Worm (Caenorhabditis elegans) whole organism, young adult: ENCODE results near the gene F47E1.2.

Experiments used
- C06A6.2 ChIP-seq: fragments of 200-800 bp; sonication (Bioruptor generic); conservative IDR thresholded peaks from 2 replicates; pipeline ENCODE4 v1.3.6; 2022; ENCODE audit warnings: missing genetic modification characterization, missing compliant biosample characterization
- C17E4.6 ChIP-seq: fragments of 200-800 bp; sonication (Bioruptor generic); IDR thresholded peaks from 2 replicates; pipeline ENCODE4 v1.3.6; 2022; ENCODE audit warnings: missing genetic modification reagents, missing genetic modification characterization, missing compliant biosample characterization
- F10E7.11 ChIP-seq: sonication (generic microtip); optimal IDR thresholded peaks from 2 replicates; lab custom pipeline; 2017; ENCODE audit warnings: mild to moderate bottlenecking, missing genetic modification characterization, moderate library complexity, missing compliant biosample characterization
- F22D6.2 ChIP-seq: sonication (generic microtip); optimal IDR thresholded peaks from 2 replicates; lab custom pipeline; 2016; ENCODE audit warnings: mild to moderate bottlenecking, missing genetic modification characterization, missing compliant biosample characterization
- F23B12.7 ChIP-seq: sonication (generic microtip); optimal IDR thresholded peaks from 2 replicates; lab custom pipeline; 2017; ENCODE audit warnings: missing genetic modification characterization, mild to moderate bottlenecking, missing compliant biosample characterization, antibody characterized with exemption, moderate library complexity; ENCODE audit not compliant: insufficient read depth
- F39B2.1 ChIP-seq: fragments of 200-800 bp; sonication (Bioruptor generic); IDR thresholded peaks from 2 replicates; pipeline ENCODE4 v1.3.6; 2022; ENCODE audit warnings: missing genetic modification reagents, missing genetic modification characterization, missing compliant biosample characterization
- F52B5.7 ChIP-seq: sonication (generic microtip); optimal IDR thresholded peaks from 2 replicates; lab custom pipeline; 2016; ENCODE audit warnings: mild to moderate bottlenecking, missing genetic modification characterization, missing compliant biosample characterization
- K11D2.4 ChIP-seq: fragments of 200-800 bp; sonication (Bioruptor generic); IDR thresholded peaks from 2 replicates; pipeline ENCODE4 v1.3.6; 2022; ENCODE audit warnings: missing genetic modification reagents, missing genetic modification characterization, missing compliant biosample characterization
- T07F8.4 ChIP-seq: sonication (generic microtip); optimal IDR thresholded peaks from 2 replicates; lab custom pipeline; 2016; ENCODE audit warnings: mild to moderate bottlenecking, missing genetic modification characterization, moderate library complexity, missing compliant biosample characterization
- Y53F4B.3 ChIP-seq: fragments of 200-800 bp; sonication (Bioruptor generic); IDR thresholded peaks from 2 replicates; pipeline ENCODE4 v1.3.6; 2022; ENCODE audit warnings: missing genetic modification reagents, missing genetic modification characterization, missing compliant biosample characterization
- Y53G8AR.9 ChIP-seq: fragments of 200-800 bp; sonication (Bioruptor generic); conservative IDR thresholded peaks from 2 replicates; pipeline ENCODE4 v1.3.6; 2022; ENCODE audit warnings: missing genetic modification reagents, missing genetic modification characterization, missing compliant biosample characterization
- Y79H2A.3 ChIP-seq: fragments of 200-800 bp; sonication (Bioruptor generic); conservative IDR thresholded peaks from 2 replicates; pipeline ENCODE4 v1.3.6; 2022; ENCODE audit warnings: missing genetic modification reagents, missing genetic modification characterization, missing compliant biosample characterization
- Y95B8A.8 ChIP-seq: fragments of 200-800 bp; sonication (Bioruptor generic); IDR thresholded peaks from 2 replicates; pipeline ENCODE4 v1.3.6; 2022; ENCODE audit warnings: missing genetic modification reagents, missing genetic modification characterization, missing compliant biosample characterization
- ama-1 ChIP-seq, 3 experiments: fragments of 150-350 bp in 1 of 3; sonication (generic microtip) in 2 of 3; optimal IDR thresholded peaks; 2 replicates each; lab custom pipeline; 2014 to 2018; ENCODE audit warnings: missing biosample characterization in 2 of 3, missing genetic modification characterization in 2 of 3, missing genetic modification reagents in 2 of 3
- athp-1 ChIP-seq: sonication (generic microtip); optimal IDR thresholded peaks from 2 replicates; lab custom pipeline; 2017; ENCODE audit warnings: mild to moderate bottlenecking, missing genetic modification characterization, missing compliant biosample characterization
- attf-3 ChIP-seq: fragments of 200-800 bp; sonication (Bioruptor generic); conservative IDR thresholded peaks from 2 replicates; pipeline ENCODE4 v1.3.6; 2022; ENCODE audit warnings: missing genetic modification reagents, missing genetic modification characterization, missing compliant biosample characterization
- ceh-40 ChIP-seq: fragments of 200-800 bp; sonication (Bioruptor generic); IDR thresholded peaks from 2 replicates; pipeline ENCODE4 v1.3.6; 2022; ENCODE audit warnings: missing genetic modification characterization, missing compliant biosample characterization
- ceh-91 ChIP-seq: fragments of 200-800 bp; sonication (Bioruptor generic); IDR thresholded peaks from 2 replicates; pipeline ENCODE4 v1.3.6; 2022; ENCODE audit warnings: missing genetic modification reagents, missing genetic modification characterization, missing compliant biosample characterization
- chd-7 ChIP-seq: sonication (generic microtip); optimal IDR thresholded peaks from 2 replicates; lab custom pipeline; 2016; ENCODE audit warnings: mild to moderate bottlenecking, missing genetic modification characterization, moderate library complexity, missing compliant biosample characterization
- dpl-1 ChIP-seq: fragments of 150-350 bp; optimal IDR thresholded peaks from 2 replicates; lab custom pipeline; 2014; ENCODE audit warnings: missing biosample characterization, missing genetic modification reagents, missing genetic modification characterization
- gei-17 ChIP-seq: fragments of 200-800 bp; sonication (Bioruptor generic); optimal IDR thresholded peaks from 2 replicates; lab custom pipeline; 2018; ENCODE audit warnings: mild to moderate bottlenecking, missing genetic modification characterization, missing compliant biosample characterization
- hmg-20 ChIP-seq: fragments of 200-800 bp; sonication (Bioruptor generic); IDR thresholded peaks from 2 replicates; pipeline ENCODE4 v1.3.6; 2022; ENCODE audit warnings: missing genetic modification reagents, missing genetic modification characterization, missing compliant biosample characterization
- hrde-1 ChIP-seq: sonication (generic microtip); optimal IDR thresholded peaks from 2 replicates; lab custom pipeline; 2016; ENCODE audit warnings: missing genetic modification characterization, mild to moderate bottlenecking, missing compliant biosample characterization, moderate library complexity, missing genotype, missing genetic modification reagents, borderline replicate concordance
- hsf-1 ChIP-seq: fragments of 200-800 bp; sonication (Bioruptor generic); IDR thresholded peaks from 2 replicates; pipeline ENCODE4 v1.3.6; 2022; ENCODE audit warnings: missing genetic modification reagents, missing genetic modification characterization, missing compliant biosample characterization
- let-526 ChIP-seq: fragments of 200-800 bp; sonication (Bioruptor generic); IDR thresholded peaks from 2 replicates; pipeline ENCODE4 v1.3.6; 2022; ENCODE audit warnings: missing genetic modification reagents, missing genetic modification characterization, missing compliant biosample characterization
- madf-6 ChIP-seq: fragments of 200-800 bp; sonication (Bioruptor generic); IDR thresholded peaks from 2 replicates; pipeline ENCODE4 v1.3.6; 2022; ENCODE audit warnings: missing genetic modification reagents, missing genetic modification characterization, missing compliant biosample characterization
- madf-8 ChIP-seq: fragments of 200-800 bp; sonication (Bioruptor generic); conservative IDR thresholded peaks from 2 replicates; pipeline ENCODE4 v1.3.6; 2022; ENCODE audit warnings: missing genetic modification reagents, missing genetic modification characterization, missing compliant biosample characterization
- mcd-1 ChIP-seq: fragments of 200-800 bp; sonication (Bioruptor generic); IDR thresholded peaks from 2 replicates; pipeline ENCODE4 v1.3.6; 2022; ENCODE audit warnings: missing genetic modification reagents, missing genetic modification characterization, missing compliant biosample characterization
- mel-28 ChIP-seq: sonication (generic microtip); optimal IDR thresholded peaks from 2 replicates; lab custom pipeline; 2016; ENCODE audit warnings: borderline replicate concordance, mild to moderate bottlenecking, missing genetic modification characterization, missing compliant biosample characterization
- mes-4 ChIP-seq: sonication (generic microtip); optimal IDR thresholded peaks from 2 replicates; lab custom pipeline; 2016; ENCODE audit warnings: missing genotype, missing genetic modification characterization, missing compliant biosample characterization
- sptf-2 ChIP-seq: fragments of 200-800 bp; sonication (Bioruptor generic); optimal IDR thresholded peaks from 2 replicates; lab custom pipeline; 2018; ENCODE audit warnings: mild to moderate bottlenecking, missing genetic modification characterization, missing compliant biosample characterization
- tlf-1 ChIP-seq: fragments of 200-800 bp; sonication (Bioruptor generic); optimal IDR thresholded peaks from 2 replicates; lab custom pipeline; 2018; ENCODE audit warnings: mild to moderate bottlenecking, missing genetic modification characterization, missing compliant biosample characterization
- zfh-2 ChIP-seq: fragments of 200-800 bp; sonication (Bioruptor generic); conservative IDR thresholded peaks from 2 replicates; pipeline ENCODE4 v1.3.6; 2022; ENCODE audit warnings: missing genetic modification reagents, missing genetic modification characterization, missing compliant biosample characterization
- ztf-18 ChIP-seq: sonication (generic microtip); optimal IDR thresholded peaks from 2 replicates; lab custom pipeline; 2016; ENCODE audit warnings: missing genotype, mild to moderate bottlenecking, missing genetic modification characterization, missing compliant biosample characterization
- ztf-3 ChIP-seq: fragments of 200-800 bp; sonication (Bioruptor generic); optimal IDR thresholded peaks from 2 replicates; lab custom pipeline; 2018; ENCODE audit warnings: mild to moderate bottlenecking, missing genetic modification characterization, missing compliant biosample characterization

F47E1.2 gene

DNA sequence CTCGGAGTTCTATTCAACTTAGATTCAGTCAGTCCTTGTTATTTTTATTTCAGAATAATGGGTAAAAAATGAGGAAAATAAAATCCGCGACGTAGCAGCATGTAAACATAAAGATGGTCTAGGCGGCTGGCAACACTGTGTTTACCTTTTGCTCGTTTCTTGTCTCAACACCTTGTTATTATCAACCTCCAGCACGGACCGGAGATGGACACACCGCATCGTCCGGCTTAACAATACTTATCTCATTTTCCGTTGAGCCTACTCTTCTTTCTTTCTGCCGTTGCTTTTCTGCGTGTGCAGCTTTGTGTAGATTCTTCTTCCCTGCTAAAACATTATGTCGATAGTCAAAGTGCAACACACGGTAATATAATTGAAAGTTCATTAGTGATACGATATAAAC, 45.6 kb downstream of the F47E1.2 start:
- no peak for TF ChIP-seq zfh-2
- TF ChIP-seq C17E4.6 (GFP tag; lab: Robert Waterston, UW) = no peak
- TF ChIP-seq attf-3 (GFP tag; lab: Robert Waterston, UW) = no peak
- TF ChIP-seq ztf-3 (GFP tag; lab: Kevin White, UChicago) = no peak
- no peak for TF ChIP-seq F23B12.7
- TF ChIP-seq gei-17 (GFP tag; lab: Kevin White, UChicago) = no peak
- TF ChIP-seq ama-1 (optimal IDR thresholded peaks at IDR 0.05; lab: Kevin White, UChicago) = no peak
- no peak for TF ChIP-seq ama-1 (GFP tag; optimal IDR thresholded peaks at IDR 0.05; lab: Kevin White, UChicago)
- no peak for TF ChIP-seq K11D2.4 (GFP tag; lab: Robert Waterston, UW)
- TF ChIP-seq athp-1 (tag; lab: Kevin White, UChicago) = no peak
- no peak for TF ChIP-seq hmg-20 (GFP tag; lab: Robert Waterston, UW)
- TF ChIP-seq mel-28 = no peak
- no peak for TF ChIP-seq hrde-1
- no peak for TF ChIP-seq mcd-1

- TF ChIP-seq Y95B8A.8 (GFP tag; lab: Robert Waterston, UW) (no peak), zfh-2 (0 out of 2 replicates have a peak, but pooled peaks have one; percentile 17)
These were observed 46.1 kb downstream of the F47E1.2 start for ce11 chrX:9103584-9103983.

DNA sequence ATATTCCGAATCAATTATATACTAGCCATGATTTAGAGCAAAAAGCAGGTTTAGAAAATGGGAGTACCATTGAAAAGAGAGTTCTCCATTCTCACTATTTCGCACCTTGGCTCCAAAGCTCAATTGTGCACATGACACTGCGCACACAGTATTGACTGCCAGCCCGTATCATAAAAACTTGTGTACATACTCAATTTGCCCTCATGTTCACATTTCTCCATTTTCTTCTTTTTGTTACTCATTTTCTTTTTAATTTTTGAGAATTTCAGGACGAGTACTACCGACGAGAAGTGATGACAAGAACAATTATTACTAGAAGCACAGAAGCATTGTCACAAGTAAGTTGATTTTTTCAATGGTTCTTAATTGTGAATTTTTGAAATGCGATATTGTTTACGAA, 46.9 kb downstream of the F47E1.2 start:
- no peak for TF ChIP-seq let-526 (GFP tag; lab: Robert Waterston, UW)

DNA sequence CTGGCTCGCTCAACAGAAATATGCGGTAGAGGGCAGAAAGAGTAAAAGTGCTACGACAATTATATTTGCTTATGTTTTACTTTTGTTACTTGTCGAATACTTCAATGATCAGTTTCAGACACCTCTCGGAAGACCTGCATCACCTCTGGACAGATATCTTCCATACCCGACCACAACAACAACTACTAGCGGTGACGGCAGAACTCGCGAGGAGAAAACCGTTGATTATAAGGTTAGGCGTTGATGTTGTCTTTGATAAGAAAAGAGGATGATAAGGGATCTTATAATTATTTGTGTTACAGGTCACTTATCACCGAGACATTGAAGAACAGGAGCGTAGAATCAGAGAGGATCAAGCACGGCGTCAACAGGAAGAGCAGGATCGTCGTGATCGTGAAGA, 47.6 kb downstream of the F47E1.2 start:
- TF ChIP-seq zfh-2 (no peak), T07F8.4 (tag; lab: Kevin White, UChicago) (no peak), Y79H2A.3 (no peak), ceh-91 (GFP tag; lab: Robert Waterston, UW) (no peak), F39B2.1 (no peak), hsf-1 (GFP tag; lab: Robert Waterston, UW) (no peak), F10E7.11 (tag; lab: Kevin White, UChicago) (no peak), Y53F4B.3 (no peak), C06A6.2 (GFP tag; lab: Robert Waterston, UW) (no peak), tlf-1 (GFP tag; lab: Kevin White, UChicago) (no peak), mes-4 (no peak), F52B5.7 (tag; lab: Kevin White, UChicago) (no peak)

DNA sequence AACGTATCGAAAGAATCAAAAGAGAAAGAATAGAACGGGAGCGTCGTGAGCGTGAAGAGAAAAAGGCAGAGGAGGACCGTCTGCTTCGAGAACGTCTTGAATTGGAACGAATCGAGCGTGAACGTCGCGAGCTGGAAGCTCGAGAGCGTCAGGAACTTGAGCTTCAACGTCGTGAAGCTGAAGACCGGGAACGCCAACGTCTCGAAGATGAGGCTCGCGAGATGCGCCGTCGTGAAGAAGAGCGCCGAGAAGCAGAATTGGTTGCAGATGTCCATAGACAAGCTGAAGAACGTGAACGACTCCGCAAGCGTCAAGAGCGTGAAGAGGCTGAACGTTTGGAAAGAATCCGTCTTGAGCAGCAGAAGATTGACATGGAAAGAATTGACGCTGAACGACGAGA, 48.4 kb downstream of the F47E1.2 start:
- TF ChIP-seq madf-8 (GFP tag; lab: Robert Waterston, UW) (no peak), zfh-2 (peak; percentile 60; the same call in 1 of the 2 replicates)

DNA sequence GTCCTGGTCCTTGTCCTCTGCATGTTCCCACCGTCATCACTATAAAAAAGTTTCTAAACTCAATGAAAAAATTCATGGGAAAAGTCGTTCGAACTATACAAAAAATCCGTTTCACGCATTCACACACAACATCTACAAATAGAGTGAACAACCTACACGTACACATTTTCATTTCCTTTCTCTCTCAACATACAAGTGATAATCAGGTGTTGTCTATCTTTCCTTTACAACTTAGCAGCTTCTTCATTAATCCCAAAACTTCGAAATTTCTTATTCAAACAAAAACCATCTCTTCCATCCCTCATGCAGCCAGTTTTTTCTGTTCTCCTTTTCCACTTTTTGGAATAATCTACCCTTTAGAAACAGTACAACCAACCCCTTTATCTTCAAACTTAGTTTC, 50.4 kb downstream of the F47E1.2 start:
- no peak for TF ChIP-seq Y95B8A.8 (GFP tag; lab: Robert Waterston, UW)
- TF ChIP-seq ceh-40 (GFP tag; lab: Robert Waterston, UW) = no peak
- TF ChIP-seq Y53F4B.3 = no peak
- no peak for TF ChIP-seq dpl-1 (GFP tag; lab: Kevin White, UChicago)
- TF ChIP-seq ceh-91 (GFP tag; lab: Robert Waterston, UW) = no peak
- TF ChIP-seq sptf-2 = no peak
- no peak for TF ChIP-seq Y53G8AR.9
- no peak for TF ChIP-seq F22D6.2 (tag; lab: Kevin White, UChicago)
- TF ChIP-seq ztf-18 (tag; lab: Kevin White, UChicago) = no peak
- no peak for TF ChIP-seq chd-7 (tag; lab: Kevin White, UChicago)
- TF ChIP-seq madf-6 (GFP tag; lab: Robert Waterston, UW) = no peak
- no peak for TF ChIP-seq attf-3 (GFP tag; lab: Robert Waterston, UW)
